Worm (Caenorhabditis elegans) whole organism, L4 larva: ENCODE data around the gene cyn-12.

Experiments
- Y75B8A.6 ChIP-seq: fragments of 200-800 bp; sonication (Bioruptor generic); IDR thresholded peaks from 2 replicates; pipeline ENCODE4 v1.3.6; 2022; ENCODE audit warnings: missing genetic modification reagents, missing genetic modification characterization, missing compliant biosample characterization
- dmd-8 ChIP-seq: fragments of 200-800 bp; sonication (Bioruptor generic); IDR thresholded peaks from 2 replicates; pipeline ENCODE4 v1.3.6; 2022; ENCODE audit warnings: missing genetic modification characterization, missing compliant biosample characterization
- nhr-237 ChIP-seq: sonication (generic microtip); optimal IDR thresholded peaks from 2 replicates; lab custom pipeline; 2017; ENCODE audit warnings: missing biosample characterization, missing genetic modification characterization
- nhr-77 ChIP-seq: fragments of 150-350 bp; optimal IDR thresholded peaks from 2 replicates; lab custom pipeline; 2014; ENCODE audit warnings: missing biosample characterization, missing genetic modification characterization
- spr-1 ChIP-seq: sonication (generic microtip); optimal IDR thresholded peaks from 2 replicates; lab custom pipeline; 2016; ENCODE audit warnings: mild to moderate bottlenecking, missing genetic modification characterization, missing compliant biosample characterization

DNA sequence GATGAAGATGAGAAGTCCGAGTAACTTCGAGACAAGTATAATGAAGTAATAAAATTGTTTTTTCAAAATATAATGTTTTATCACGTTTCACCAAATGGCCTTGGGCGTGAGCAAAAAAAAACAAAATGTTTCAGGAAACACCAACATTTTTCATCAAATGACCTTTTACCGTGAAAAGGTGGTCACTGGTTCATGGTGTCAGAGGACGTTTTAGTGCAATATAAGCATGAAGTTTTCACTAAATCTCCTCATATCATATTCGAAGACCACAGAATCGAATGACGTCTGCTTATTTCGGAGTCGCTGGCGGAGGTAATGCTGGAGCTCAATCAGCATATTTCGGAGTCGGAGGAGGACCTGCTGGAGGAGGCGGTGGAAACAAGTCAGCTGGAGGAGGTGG, 21.7 kb downstream of the cyn-12 start, which contains the start of the genes ZC477.7 and ssq-3:
- TF ChIP-seq nhr-77 (tag; lab: Kevin White, UChicago) (no peak), spr-1 (tag; lab: Kevin White, UChicago) (no peak), dmd-8 (GFP tag; lab: Robert Waterston, UW) (no peak), Y75B8A.6 (GFP tag; lab: Robert Waterston, UW) (no peak), nhr-237 (no peak)
